Worm (Caenorhabditis elegans) whole organism, early embryonic: ENCODE data around the gene Y36E3A.2.

Experiments used
- ama-1 ChIP-seq: fragments of 150-350 bp; optimal IDR thresholded peaks from 2 replicates; lab custom pipeline; 2014
- flt-1 ChIP-seq: fragments of 200-800 bp; sonication (Bioruptor generic); IDR thresholded peaks from 2 replicates; pipeline ENCODE4 v1.3.6; 2022; ENCODE audit warnings: missing genetic modification characterization, missing compliant biosample characterization
- scrt-1 ChIP-seq: fragments of 200-800 bp; sonication (Bioruptor generic); IDR thresholded peaks from 2 replicates; pipeline ENCODE4 v1.3.6; 2022; ENCODE audit warnings: missing genetic modification characterization, missing compliant biosample characterization

ce11 chrV:15380857-15381256 lies 45.0 kb upstream of the Y36E3A.2 start, which contains the start of gene dhs-23:
- TF ChIP-seq scrt-1 (no peak), flt-1 (GFP tag; lab: Robert Waterston, UW) (no peak), ama-1 (lab: Kevin White, UChicago) (no peak)
